Fruit fly (Drosophila melanogaster): Measurements from ENCODE around the gene RpS14b.

Gene RpS14b

dm6 chrX:7893411-7894122 lies 41.1 kb upstream of the RpS14b start, which contains the start of the genes CG45089, ND-MNLL and p115 (continued):
- TF ChIP-seq tap (tag; optimal IDR thresholded peaks at IDR 0.05), result peak; percentile 39
- TF ChIP-seq abd-A (tag; optimal IDR thresholded peaks at IDR 0.05), result no peak
- TF ChIP-seq CG2199 (GFP tag; IDR thresholded peaks at IDR 0.05), result no peak
- peak; percentile 66 for TF ChIP-seq CG15514 (GFP tag; optimal IDR thresholded peaks at IDR 0.05)
- TF ChIP-seq danr (GFP tag; IDR thresholded peaks at IDR 0.05), result no peak
- no peak for TF ChIP-seq mld (GFP tag; IDR thresholded peaks at IDR 0.05; ENCODE audit: partially characterized antibody)
- no peak for TF ChIP-seq CG8089 (GFP tag; optimal IDR thresholded peaks at IDR 0.05)
- TF ChIP-seq CG9817 (tag; optimal IDR thresholded peaks at IDR 0.05), result peak; percentile 62
- peak; percentile 50; the same call in 2 of the 3 replicates for TF ChIP-seq Aef1 (GFP tag; IDR thresholded peaks at IDR 0.05)
- peak; percentile 61; the same call in 2 of the 3 replicates for TF ChIP-seq CG14860 (GFP tag; IDR thresholded peaks at IDR 0.05; ENCODE audit: partially characterized antibody)
- TF ChIP-seq grau (tag; optimal IDR thresholded peaks at IDR 0.05), result peak; percentile 61
- TF ChIP-seq CG8478 (optimal IDR thresholded peaks at IDR 0.05), result no peak
- TF ChIP-seq CG32532 (GFP tag; IDR thresholded peaks at IDR 0.05), result peak; percentile 43; the same call in 1 of the 2 replicates
- no peak for TF ChIP-seq prd (optimal IDR thresholded peaks at IDR 0.05)
- TF ChIP-seq prd (GFP tag; IDR thresholded peaks at IDR 0.05), result peak; percentile 65
- peak; percentile 48 for TF ChIP-seq Hsf (GFP tag; optimal IDR thresholded peaks at IDR 0.05)
- TF ChIP-seq CrebB (tag; optimal IDR thresholded peaks at IDR 0.05), result no peak
- TF ChIP-seq chif (GFP tag; optimal IDR thresholded peaks at IDR 0.05), result peak in 1 of 2 experiments; percentile 31
- peak; percentile 1 for TF ChIP-seq CG6254 (GFP tag; optimal IDR thresholded peaks at IDR 0.05)
- TF ChIP-seq Dll (GFP tag; IDR thresholded peaks at IDR 0.05; ENCODE audit: partially characterized antibody), result peak; percentile 83
- no peak for TF ChIP-seq CTCF (GFP tag; optimal IDR thresholded peaks at IDR 0.05)
- TF ChIP-seq Rx (GFP tag; IDR thresholded peaks at IDR 0.05), result 0 out of 2 replicates have a peak, but pooled peaks have one; percentile 3
- no peak for TF ChIP-seq CG12071 (GFP tag; optimal IDR thresholded peaks at IDR 0.05)
- peak; percentile 45 for TF ChIP-seq Blimp-1 (GFP tag; optimal IDR thresholded peaks at IDR 0.05)
- peak; percentile 8 for TF ChIP-seq CG16815 (GFP tag; optimal IDR thresholded peaks at IDR 0.05)
- TF ChIP-seq klu (GFP tag; IDR thresholded peaks at IDR 0.05), result peak; percentile 53
- TF ChIP-seq Myb (GFP tag; optimal IDR thresholded peaks at IDR 0.05), result peak; percentile 20
- TF ChIP-seq BtbVII (GFP tag; optimal IDR thresholded peaks at IDR 0.05), result no peak
- TF ChIP-seq CHES-1-like (GFP tag; optimal IDR thresholded peaks at IDR 0.05), result no peak
- no peak for TF ChIP-seq tll (GFP tag; optimal IDR thresholded peaks at IDR 0.05)
- no peak; the same call in 1 of the 2 replicates for TF ChIP-seq Ravus (GFP tag; IDR thresholded peaks at IDR 0.05)
- TF ChIP-seq Elba2 (GFP tag; optimal IDR thresholded peaks at IDR 0.05), result peak; percentile 67
- TF ChIP-seq CG7556 (GFP tag; optimal IDR thresholded peaks at IDR 0.05), result peak; percentile 26
- peak; percentile 72 for TF ChIP-seq CG13424 (tag; optimal IDR thresholded peaks at IDR 0.05)
- TF ChIP-seq CG31388 (GFP tag; optimal IDR thresholded peaks at IDR 0.05), result peak; percentile 6
- peak; percentile 93 for TF ChIP-seq Ets65A (GFP tag)
- no peak for TF ChIP-seq Hmx (GFP tag; optimal IDR thresholded peaks at IDR 0.05)
- peak; percentile 14 for TF ChIP-seq CG3065 (GFP tag; optimal IDR thresholded peaks at IDR 0.05)
- TF ChIP-seq peb (GFP tag; IDR thresholded peaks at IDR 0.05), result no peak
- peak; percentile 46 for TF ChIP-seq CG10366 (GFP tag; IDR thresholded peaks at IDR 0.05)
- no peak for TF ChIP-seq Bdp1 (GFP tag; optimal IDR thresholded peaks at IDR 0.05)
- peak; percentile 8 for TF ChIP-seq CG17186 (GFP tag; optimal IDR thresholded peaks at IDR 0.05)
- no peak for TF ChIP-seq CG12769 (tag; optimal IDR thresholded peaks at IDR 0.05)
- TF ChIP-seq NFAT (GFP tag; IDR thresholded peaks at IDR 0.05), result peak; percentile 44; the same call in 1 of the 2 replicates
- no peak for TF ChIP-seq Dip2 (GFP tag; IDR thresholded peaks at IDR 0.05)
- no peak for TF ChIP-seq dati (GFP tag; IDR thresholded peaks at IDR 0.05)
- peak; percentile 55 for TF ChIP-seq Sox102F (GFP tag; optimal IDR thresholded peaks at IDR 0.05)
- 0 out of 2 replicates have a peak, but pooled peaks have one; percentile 31 for TF ChIP-seq CG1024 (GFP tag; IDR thresholded peaks at IDR 0.05)
- peak; percentile 74 for TF ChIP-seq B-H2 (GFP tag; optimal IDR thresholded peaks at IDR 0.05)
- peak; percentile 38 for TF ChIP-seq Six4 (GFP tag; optimal IDR thresholded peaks at IDR 0.05)
- TF ChIP-seq dan (GFP tag; IDR thresholded peaks at IDR 0.05), result no peak
